Worm (Caenorhabditis elegans): ENCODE results near the gene Y41C4A.22.

The Y41C4A.22 gene

DNA sequence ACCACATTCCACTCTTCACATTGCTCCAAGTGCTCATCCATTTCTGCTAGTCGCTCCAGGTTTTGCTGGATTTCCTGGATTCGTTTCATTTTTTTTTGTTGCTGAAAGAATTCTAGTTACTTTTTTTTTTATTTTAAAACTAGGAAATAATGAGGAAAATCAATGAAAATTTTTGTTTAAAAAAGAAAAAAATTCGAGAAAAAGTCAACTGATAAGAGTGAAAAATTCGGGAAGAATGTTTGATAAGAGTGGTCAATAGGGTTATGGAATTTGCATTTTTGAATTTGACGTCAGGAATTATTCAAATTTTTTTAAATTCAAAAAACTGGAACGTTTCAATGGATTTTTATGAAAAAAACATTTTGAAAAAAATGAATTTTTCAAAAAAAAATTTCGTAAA, 31.5 kb downstream of the Y41C4A.22 start, which contains the start of gene Y41C4A.12:
Gene Y41C4A.12, minus strand, starts transcription at position 101 of the 400 bp plus-strand sequence.
- TF ChIP-seq K02D7.2 (tag; optimal IDR thresholded peaks at IDR 0.05) (no peak), madf-2 (tag; optimal IDR thresholded peaks at IDR 0.05) (no peak), rnt-1 (tag; optimal IDR thresholded peaks at IDR 0.05) (no peak), lin-11 (tag; optimal IDR thresholded peaks at IDR 0.05) (no peak), ceh-18 (tag; optimal IDR thresholded peaks at IDR 0.05) (no peak), mec-3 (tag; optimal IDR thresholded peaks at IDR 0.05; ENCODE audit: borderline replicate concordance) (no peak), ceh-45 (GFP tag; IDR thresholded peaks at IDR 0.05) (no peak), ceh-34 (tag; optimal IDR thresholded peaks at IDR 0.05) (no peak), ceh-19 (GFP tag; optimal IDR thresholded peaks at IDR 0.05) (no peak), C38D4.7 (GFP tag; optimal IDR thresholded peaks at IDR 0.05) (no peak), ama-1 (optimal IDR thresholded peaks at IDR 0.05) (no peak), elt-4 (tag; optimal IDR thresholded peaks at IDR 0.05) (no peak), ttx-3 (tag; optimal IDR thresholded peaks at IDR 0.05) (no peak), tbx-7 (tag; optimal IDR thresholded peaks at IDR 0.05) (no peak), ceh-30 (tag; optimal IDR thresholded peaks at IDR 0.05) (no peak), syd-9 (tag; optimal IDR thresholded peaks at IDR 0.05) (no peak), C08G9.2 (tag; optimal IDR thresholded peaks at IDR 0.05) (no peak), sox-2 (GFP tag; IDR thresholded peaks at IDR 0.05) (no peak), pros-1 (tag; optimal IDR thresholded peaks at IDR 0.05) (no peak)

DNA sequence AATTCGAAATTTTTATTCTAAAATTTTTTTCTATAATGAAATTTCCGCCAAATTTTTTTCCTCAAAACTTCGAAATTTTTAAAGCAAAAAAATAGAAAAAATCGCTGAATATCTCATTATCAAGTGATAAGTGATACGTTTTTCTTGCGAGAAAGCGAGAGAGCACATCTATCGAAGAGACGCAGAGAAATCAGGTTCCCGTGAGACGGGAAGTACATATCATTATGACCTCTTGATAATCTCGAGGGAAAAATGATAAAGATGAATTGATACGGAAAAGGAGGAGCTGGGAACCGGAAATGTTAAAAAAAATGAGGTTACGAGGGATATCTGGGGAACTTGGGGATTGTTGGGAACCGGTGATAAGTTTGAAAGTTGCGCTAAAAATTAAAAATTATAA, 31.9 kb downstream of the Y41C4A.22 start:
- TF ChIP-seq ztf-16 (tag; optimal IDR thresholded peaks at IDR 0.05) (no peak), elt-2 (tag; optimal IDR thresholded peaks at IDR 0.05) (peak; percentile 80), fkh-6 (tag; optimal IDR thresholded peaks at IDR 0.05) (no peak)

DNA sequence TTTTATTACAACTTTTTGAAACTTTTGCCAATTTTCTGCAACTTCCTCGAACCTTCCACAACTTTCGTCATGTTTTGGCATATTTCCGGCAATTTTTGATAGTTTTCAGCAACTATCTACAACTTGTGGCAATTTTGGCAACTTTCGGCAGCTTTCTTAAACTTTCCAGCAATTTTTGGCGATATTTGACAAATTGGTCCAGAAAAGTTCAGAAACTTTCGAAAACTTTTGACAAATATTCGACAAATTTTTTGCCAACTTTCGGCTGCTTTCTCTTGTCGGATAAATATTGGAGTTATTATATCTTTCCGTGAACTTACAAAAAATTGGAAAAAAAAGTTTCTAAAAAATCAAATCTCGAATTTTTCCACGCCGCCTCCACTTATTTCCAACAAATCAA, 35.2 kb downstream of the Y41C4A.22 start, which contains the start of gene Y41C4A.18:
Gene Y41C4A.18, plus strand, starts transcription at position 301 of the 400 bp plus-strand sequence.
- TF ChIP-seq F13H6.1 (tag; optimal IDR thresholded peaks at IDR 0.05) (no peak), ceh-14 (tag; optimal IDR thresholded peaks at IDR 0.05) (no peak), unc-3 (GFP tag; conservative IDR thresholded peaks at IDR 0.05) (no peak), unc-3 (tag; optimal IDR thresholded peaks at IDR 0.05) (no peak), ceh-24 (tag; optimal IDR thresholded peaks at IDR 0.05) (no peak), unc-86 (tag; optimal IDR thresholded peaks at IDR 0.05) (no peak), C38D4.7 (GFP tag; optimal IDR thresholded peaks at IDR 0.05) (no peak), odd-2 (tag; optimal IDR thresholded peaks at IDR 0.05) (no peak), lin-11 (tag; optimal IDR thresholded peaks at IDR 0.05) (no peak), pha-4 (tag; optimal IDR thresholded peaks at IDR 0.05) (no peak), pha-2 (tag; optimal IDR thresholded peaks at IDR 0.05) (no peak), fax-1 (tag; optimal IDR thresholded peaks at IDR 0.05) (no peak), pqm-1 (tag; optimal IDR thresholded peaks at IDR 0.05) (no peak), fkh-6 (tag; optimal IDR thresholded peaks at IDR 0.05) (no peak)

DNA sequence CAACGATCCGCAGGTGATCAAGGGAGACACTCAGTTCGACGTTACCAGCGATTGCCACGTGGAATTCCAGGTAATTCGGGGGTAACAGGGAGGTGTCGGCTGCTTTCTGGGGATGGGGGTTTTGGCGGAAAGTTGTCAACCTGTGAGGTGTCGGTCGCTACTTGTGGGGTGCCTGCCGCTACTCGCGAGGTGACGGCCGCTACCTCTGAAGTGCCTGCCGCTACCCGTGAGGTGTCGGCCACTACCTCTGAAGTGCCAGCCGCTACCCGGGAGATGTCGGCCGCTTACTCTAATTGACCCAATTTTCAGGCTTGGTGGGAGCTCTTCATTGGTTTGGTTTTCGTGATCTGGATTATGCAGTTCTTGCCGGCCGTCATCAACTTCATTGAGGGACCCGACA, 35.8 kb downstream of the Y41C4A.22 start:
- TF ChIP-seq mec-3 (tag; optimal IDR thresholded peaks at IDR 0.05; ENCODE audit: borderline replicate concordance) (no peak), sdc-2 (tag; optimal IDR thresholded peaks at IDR 0.05) (no peak), ceh-18 (tag; optimal IDR thresholded peaks at IDR 0.05) (no peak), Y22D7AL.16 (tag; optimal IDR thresholded peaks at IDR 0.05) (no peak), tbx-2 (tag; optimal IDR thresholded peaks at IDR 0.05) (no peak), nfya-1 (tag; optimal IDR thresholded peaks at IDR 0.05) (no peak), pax-1 (tag; optimal IDR thresholded peaks at IDR 0.05) (no peak), ceh-30 (tag; optimal IDR thresholded peaks at IDR 0.05) (no peak), hlh-6 (tag; optimal IDR thresholded peaks at IDR 0.05) (no peak), lim-6 (tag; optimal IDR thresholded peaks at IDR 0.05) (no peak), ttx-3 (tag; optimal IDR thresholded peaks at IDR 0.05) (no peak), C08G9.2 (tag; optimal IDR thresholded peaks at IDR 0.05) (no peak), odd-2 (tag; optimal IDR thresholded peaks at IDR 0.05) (no peak), fax-1 (tag; optimal IDR thresholded peaks at IDR 0.05) (no peak), ceh-19 (GFP tag; optimal IDR thresholded peaks at IDR 0.05) (no peak), ceh-6 (GFP tag; optimal IDR thresholded peaks at IDR 0.05) (no peak), ceh-24 (tag; optimal IDR thresholded peaks at IDR 0.05) (no peak), npax-4 (tag; optimal IDR thresholded peaks at IDR 0.05) (no peak), ceh-45 (GFP tag; IDR thresholded peaks at IDR 0.05) (no peak)
